Worm (Caenorhabditis elegans) whole organism, L1 larva: ENCODE results near the gene ZC250.2.

Experiments used
- ceh-88 ChIP-seq: fragments of 200-800 bp; sonication (Bioruptor generic); IDR thresholded peaks from 2 replicates; pipeline ENCODE4 v1.3.6; 2022; ENCODE audit warnings: missing genetic modification characterization, missing compliant biosample characterization
- egl-27 ChIP-seq, 2 experiments: fragments of 150-350 bp in 1 of 2; sonication (generic microtip); optimal IDR thresholded peaks; 3 replicates each; lab custom pipeline; 2017 to 2018; ENCODE audit warnings: missing biosample characterization in 2 of 2, missing genetic modification characterization in 2 of 2, missing genetic modification reagents in 2 of 2
- jun-1 ChIP-seq: fragments of 150-350 bp; optimal IDR thresholded peaks from 2 replicates; lab custom pipeline; 2014; ENCODE audit warnings: missing biosample characterization, missing genetic modification reagents, missing genetic modification characterization
- nhr-12 ChIP-seq: sonication (generic microtip); optimal IDR thresholded peaks from 2 replicates; lab custom pipeline; 2017; ENCODE audit warnings: missing biosample characterization, missing genetic modification characterization
- snpc-4 ChIP-seq: fragments of 150-350 bp; optimal IDR thresholded peaks from 2 replicates; lab custom pipeline; 2014; ENCODE audit warnings: missing biosample characterization, missing genetic modification characterization

DNA sequence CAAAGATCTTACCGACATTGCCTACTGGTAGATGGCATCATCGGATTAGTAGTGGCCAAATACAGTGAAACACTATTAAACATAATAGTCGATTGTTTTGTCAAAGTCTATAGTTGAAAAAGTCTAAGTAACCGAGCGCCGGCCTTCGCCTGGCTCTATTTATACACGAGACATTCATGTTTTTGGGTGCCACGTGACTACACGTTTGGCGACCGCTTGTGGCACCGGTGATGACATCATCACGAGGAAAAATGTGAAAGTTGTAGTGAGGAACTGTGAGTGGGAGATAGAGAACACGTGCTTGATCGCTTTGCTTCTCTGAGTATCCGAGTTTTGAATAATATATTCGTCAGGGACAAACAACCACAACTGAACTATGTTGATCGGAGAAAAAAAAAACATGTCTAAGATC, 52.2 kb downstream of the ZC250.2 start:
- TF ChIP-seq ceh-88 (GFP tag; lab: Robert Waterston, UW): no peak; the same call in 1 of the 2 replicates
- no peak for TF ChIP-seq egl-27 (tag; optimal IDR thresholded peaks at IDR 0.05; lab: Kevin White, UChicago)
- peak; percentile 46 for TF ChIP-seq jun-1
- TF ChIP-seq nhr-12 (tag; lab: Kevin White, UChicago): no peak
- TF ChIP-seq snpc-4 (tag; lab: Kevin White, UChicago): peak; percentile 68
